2 fruit fly cellular contexts compared by ENCODE assay signal in genomic region chr3R:14694583-14694982, dm6.
A peak's percentile ranks its signal among the peaks of the same experiment; 100 is the strongest.
TF ChIP-seq lines count a peak whose summit lies in the region.

No protein-coding gene starts in this region.

- no peak for TF ChIP-seq CTCF in whole organism, embryonic (GFP tag; optimal IDR thresholded peaks at IDR 0.05; lab: Kevin White, UChicago)

TF ChIP-seq in whole organism, embryonic, 481 proteins besides CTCF, POLR2A, EP300 and RAD21:
- TF ChIP-seq Blimp-1 (GFP tag; optimal IDR thresholded peaks at IDR 0.05; lab: Kevin White, UChicago): peak; percentile 53
- TF ChIP-seq sens (GFP tag; lab: Kevin White, UChicago): peak; percentile 24
- TF ChIP-seq ken (GFP tag; IDR thresholded peaks at IDR 0.05; lab: Robert Waterston, UW): no peak

TF ChIP-seq in whole organism, prepupa, 60 proteins besides CTCF, POLR2A, EP300 and RAD21:
- no peak for TF ChIP-seq pdm3 (GFP tag; optimal IDR thresholded peaks at IDR 0.05; lab: Kevin White, UChicago)
- no peak for TF ChIP-seq acj6 (GFP tag; optimal IDR thresholded peaks at IDR 0.05; lab: Kevin White, UChicago)
- peak; percentile 77 for TF ChIP-seq Blimp-1 (GFP tag; optimal IDR thresholded peaks at IDR 0.05; lab: Kevin White, UChicago)
- peak; percentile 72 for TF ChIP-seq Eip78C (GFP tag; lab: Kevin White, UChicago)
- peak; percentile 69 for TF ChIP-seq svp (GFP tag; lab: Kevin White, UChicago)
- TF ChIP-seq CG32006 (GFP tag; optimal IDR thresholded peaks at IDR 0.05; lab: Kevin White, UChicago): no peak
- no peak for TF ChIP-seq CG9139 (GFP tag; optimal IDR thresholded peaks at IDR 0.05; lab: Kevin White, UChicago)
- no peak for TF ChIP-seq CG6854 (GFP tag; optimal IDR thresholded peaks at IDR 0.05; lab: Kevin White, UChicago)
- TF ChIP-seq lz (GFP tag; optimal IDR thresholded peaks at IDR 0.05; lab: Kevin White, UChicago): no peak
- TF ChIP-seq CG11762 (GFP tag; optimal IDR thresholded peaks at IDR 0.05; lab: Kevin White, UChicago; ENCODE audit: insufficient read depth): peak; percentile 11
- no peak for TF ChIP-seq CG3919 (GFP tag; optimal IDR thresholded peaks at IDR 0.05; lab: Kevin White, UChicago)
- peak; percentile 5 for TF ChIP-seq topi (GFP tag; optimal IDR thresholded peaks at IDR 0.05; lab: Kevin White, UChicago)
- TF ChIP-seq spab (GFP tag; optimal IDR thresholded peaks at IDR 0.05; lab: Kevin White, UChicago): no peak
- peak; percentile 52; the same call in 1 of the 3 replicates for TF ChIP-seq CG6163 (GFP tag; IDR thresholded peaks at IDR 0.05; lab: Robert Waterston, UW)

Comparison
In these comparisons a context has a peak if more than half of its experiments do, and no peak if none do; other contexts are left out.
1. Of the 7 proteins assayed by ChIP-seq in both whole organism, embryonic and whole organism, prepupa: peak only in whole organism, embryonic: none; only in whole organism, prepupa: none; in both: Blimp-1; in neither: 6.